Fruit fly (Drosophila melanogaster) S2 (cell line): ENCODE data around the gene CG33631.

ENCODE experiments used
- CG8478 ChIP-seq: fragments of >200 bp; optimal IDR thresholded peaks from 2 replicates; lab custom pipeline; 2018
- CTCF ChIP-seq, 2 experiments: fragments of >200 bp; optimal IDR thresholded peaks; 2 replicates each; lab custom pipeline; 2018

- no peak for TF ChIP-seq CG8478
- no peak for TF ChIP-seq CTCF (optimal IDR thresholded peaks at IDR 0.05; lab: Kevin White, UChicago)
Observed at dm6 chr3R:10054278-10054975, 9.4 kb upstream of the CG33631 start.
